Fruit fly (Drosophila melanogaster): ENCODE measurements around the gene ema.

ema gene

dm6 chr3R:16431707-16432106, 9.8 kb downstream of the ema start (continued):
- TF ChIP-seq CG1603 (tag; optimal IDR thresholded peaks at IDR 0.05), result peak; percentile 73
- TF ChIP-seq lilli (GFP tag; optimal IDR thresholded peaks at IDR 0.05), result peak; percentile 44
- 0 out of 3 replicates have a peak, but pooled peaks have one; percentile 28 for TF ChIP-seq otp (GFP tag; IDR thresholded peaks at IDR 0.05)
- TF ChIP-seq CG7839 (tag; optimal IDR thresholded peaks at IDR 0.05), result peak; percentile 44
- peak; percentile 38; the same call in 1 of the 2 replicates for TF ChIP-seq hbn (GFP tag; IDR thresholded peaks at IDR 0.05; ENCODE audit: partially characterized antibody)
- TF ChIP-seq Hr3 (GFP tag; optimal IDR thresholded peaks at IDR 0.05), result peak; percentile 61
- peak; percentile 38 for TF ChIP-seq dm (GFP tag; optimal IDR thresholded peaks at IDR 0.05)
- TF ChIP-seq Med (GFP tag), result peak; percentile 95
- peak; percentile 67 for TF ChIP-seq CG16813 (GFP tag; IDR thresholded peaks at IDR 0.05; ENCODE audit: partially characterized antibody)
- TF ChIP-seq HHEX (GFP tag; optimal IDR thresholded peaks at IDR 0.05), result no peak
- peak; percentile 2 for TF ChIP-seq bcd (GFP tag; optimal IDR thresholded peaks at IDR 0.05)
- peak; percentile 17 for TF ChIP-seq HLH54F (GFP tag; optimal IDR thresholded peaks at IDR 0.05)
- TF ChIP-seq CG32772 (GFP tag; IDR thresholded peaks at IDR 0.05), result 0 out of 2 replicates have a peak, but pooled peaks have one; percentile 28
- 0 out of 2 replicates have a peak, but pooled peaks have one; percentile 20 for TF ChIP-seq CG10366 (GFP tag; IDR thresholded peaks at IDR 0.05)
- peak; percentile 21 for TF ChIP-seq CG1647 (GFP tag; optimal IDR thresholded peaks at IDR 0.05)
- peak; percentile 31 for TF ChIP-seq NK7.1 (GFP tag; optimal IDR thresholded peaks at IDR 0.05)
- TF ChIP-seq CG14667 (GFP tag; IDR thresholded peaks at IDR 0.05), result no peak
- no peak for TF ChIP-seq abd-A (tag; optimal IDR thresholded peaks at IDR 0.05)
- no peak for TF ChIP-seq CG12659 (GFP tag; optimal IDR thresholded peaks at IDR 0.05)
- TF ChIP-seq Six4 (GFP tag; optimal IDR thresholded peaks at IDR 0.05), result no peak
- TF ChIP-seq Ets65A (GFP tag), result peak; percentile 94
- TF ChIP-seq MBD-R2 (GFP tag; IDR thresholded peaks at IDR 0.05), result peak; percentile 38; the same call in 1 of the 2 replicates
- peak; percentile 56 for TF ChIP-seq CG4282 (GFP tag; optimal IDR thresholded peaks at IDR 0.05)
- TF ChIP-seq Asciz (GFP tag; optimal IDR thresholded peaks at IDR 0.05), result no peak
- TF ChIP-seq ttk (GFP tag; IDR thresholded peaks at IDR 0.05), result peak; percentile 33; the same call in 1 of the 2 replicates
- TF ChIP-seq Stat92E (GFP tag; optimal IDR thresholded peaks at IDR 0.05), result peak in 1 of 3 experiments; percentile 89
- TF ChIP-seq Xrp1 (GFP tag; IDR thresholded peaks at IDR 0.05), result peak; percentile 47; the same call in 1 of the 2 replicates
- peak; percentile 5 for TF ChIP-seq fd96Cb (tag; optimal IDR thresholded peaks at IDR 0.05)
- TF ChIP-seq CG8924 (tag; optimal IDR thresholded peaks at IDR 0.05), result peak; percentile 2
- TF ChIP-seq CG6791 (GFP tag; IDR thresholded peaks at IDR 0.05; ENCODE audit: partially characterized antibody), result peak; percentile 80
- TF ChIP-seq H15 (GFP tag; IDR thresholded peaks at IDR 0.05), result no peak
- TF ChIP-seq CG4360 (GFP tag; IDR thresholded peaks at IDR 0.05), result peak; percentile 42; the same call in 1 of the 2 replicates
- TF ChIP-seq CG18764 (GFP tag; optimal IDR thresholded peaks at IDR 0.05), result peak; percentile 9
- TF ChIP-seq Nf-YC (tag; optimal IDR thresholded peaks at IDR 0.05), result peak; percentile 33
- peak; percentile 11 for TF ChIP-seq ind (GFP tag; optimal IDR thresholded peaks at IDR 0.05)
- no peak for TF ChIP-seq vfl (GFP tag; optimal IDR thresholded peaks at IDR 0.05)
- peak; percentile 43; the same call in 2 of the 3 replicates for TF ChIP-seq Optix (GFP tag; IDR thresholded peaks at IDR 0.05)
- peak; percentile 47 to 57 for TF ChIP-seq dpn (GFP tag; optimal IDR thresholded peaks at IDR 0.05)
- peak; percentile 49 for TF ChIP-seq CG34224 (GFP tag; IDR thresholded peaks at IDR 0.05; ENCODE audit: partially characterized antibody)
- TF ChIP-seq CG7556 (GFP tag; optimal IDR thresholded peaks at IDR 0.05), result no peak
- peak; percentile 13 for TF ChIP-seq CG18262 (tag; optimal IDR thresholded peaks at IDR 0.05)
- TF ChIP-seq CG31441 (GFP tag; IDR thresholded peaks at IDR 0.05), result no peak; the same call in 1 of the 2 replicates
- peak; percentile 82 for TF ChIP-seq HmgD (GFP tag; optimal IDR thresholded peaks at IDR 0.05)
- peak; percentile 23 for TF ChIP-seq CG10654 (GFP tag; optimal IDR thresholded peaks at IDR 0.05)
- TF ChIP-seq Atf-2 (GFP tag; optimal IDR thresholded peaks at IDR 0.05), result peak; percentile 6
- peak; percentile 93 for TF ChIP-seq CG42726 (GFP tag; IDR thresholded peaks at IDR 0.05; ENCODE audit: partially characterized antibody)
- TF ChIP-seq CG4820 (GFP tag; optimal IDR thresholded peaks at IDR 0.05), result peak; percentile 15
- no peak for TF ChIP-seq Pdp1 (GFP tag; optimal IDR thresholded peaks at IDR 0.05)
- TF ChIP-seq CG13287 (GFP tag; IDR thresholded peaks at IDR 0.05; ENCODE audit: partially characterized antibody), result peak; percentile 65; the same call in 1 of the 2 replicates
- peak; percentile 50 for TF ChIP-seq Antp (GFP tag; optimal IDR thresholded peaks at IDR 0.05)
